Fruit fly (Drosophila melanogaster): ENCODE results near the gene CG44088.

- TF ChIP-seq OdsH (GFP tag; optimal IDR thresholded peaks at IDR 0.05) (no peak), Smox (GFP tag; optimal IDR thresholded peaks at IDR 0.05) (no peak), CG11902 (GFP tag; optimal IDR thresholded peaks at IDR 0.05) (no peak), ss (GFP tag; optimal IDR thresholded peaks at IDR 0.05) (no peak), esn (GFP tag; optimal IDR thresholded peaks at IDR 0.05) (no peak)
Measured at dm6 chr3R:4814677-4815076, 39.8 kb upstream of the CG44088 start.
